Worm (Caenorhabditis elegans): ENCODE results near the gene mct-5.

DNA sequence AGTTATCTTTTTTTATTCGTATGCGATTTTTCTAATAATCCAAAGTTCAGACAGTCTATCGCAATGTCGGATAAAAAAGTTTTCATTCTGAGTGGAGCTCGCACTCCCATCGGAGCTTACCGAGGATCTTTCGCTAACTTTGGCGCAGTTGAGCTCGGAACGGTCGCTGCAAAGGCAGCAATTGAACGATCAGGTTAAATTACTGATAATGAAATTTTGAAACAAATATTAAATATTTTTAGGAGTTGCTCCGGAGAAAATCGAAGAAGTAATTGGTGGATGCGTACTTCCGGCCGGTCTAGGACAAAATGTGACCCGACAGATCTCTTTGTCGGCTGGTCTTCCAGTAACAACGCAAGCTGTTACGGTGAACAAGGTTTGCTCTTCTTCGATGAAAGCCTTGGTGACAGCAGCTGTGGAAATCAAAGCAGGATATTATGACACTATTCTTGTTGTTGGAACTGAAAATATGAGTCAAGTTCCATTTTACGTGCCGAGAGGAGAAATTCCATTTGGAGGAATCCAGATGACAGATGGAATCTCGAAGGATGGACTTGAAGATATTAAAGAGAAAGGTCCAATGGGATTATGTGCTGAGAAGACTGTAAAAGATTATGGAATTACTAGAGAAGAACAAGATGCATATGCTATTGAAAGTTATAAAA, 22.7 kb downstream of the mct-5 start, which contains the start of gene T02G5.7:
- TF ChIP-seq klf-2 (GFP tag; conservative IDR thresholded peaks at IDR 0.05) (no peak), ref-1 (GFP tag; conservative IDR thresholded peaks at IDR 0.05) (no peak), tab-1 (GFP tag; IDR thresholded peaks at IDR 0.05) (no peak), flt-1 (GFP tag; IDR thresholded peaks at IDR 0.05) (no peak), med-1 (GFP tag; optimal IDR thresholded peaks at IDR 0.05; ENCODE audit: insufficient read depth) (no peak), cog-1 (tag; optimal IDR thresholded peaks at IDR 0.05) (no peak), ztf-23 (GFP tag; IDR thresholded peaks at IDR 0.05) (no peak), T22C8.4 (GFP tag; IDR thresholded peaks at IDR 0.05) (no peak), ztf-29 (GFP tag; IDR thresholded peaks at IDR 0.05) (no peak)

Data from whole organism, midembryonic.